Fruit fly (Drosophila melanogaster) whole organism, prepupa: ENCODE results near the gene Ras85D.
A peak's percentile ranks its signal among the peaks of the same experiment; 100 is the strongest.

Source experiments
- Blimp-1 ChIP-seq: fragments of 200-800 bp; sonication (Bioruptor generic); optimal IDR thresholded peaks from 3 replicates; lab custom pipeline; 2017; ENCODE audit warnings: missing biosample characterization, missing genetic modification characterization, mild to moderate bottlenecking, moderate library complexity, missing genetic modification reagents
- CG10631 ChIP-seq: fragments of 200-800 bp; sonication (Bioruptor generic); optimal IDR thresholded peaks from 2 replicates; lab custom pipeline; 2016; ENCODE audit warnings: missing biosample characterization, missing genetic modification characterization
- CG10669 ChIP-seq: fragments of 200-800 bp; sonication (Bioruptor generic); optimal IDR thresholded peaks from 3 replicates; lab custom pipeline; 2018; ENCODE audit warnings: missing biosample characterization, mild to moderate bottlenecking, missing genetic modification characterization, moderate library complexity
- CG11294 ChIP-seq: fragments of 200-800 bp; sonication (Bioruptor generic); IDR thresholded peaks from 2 replicates; pipeline ENCODE4 v1.3.6; 2022; ENCODE audit warnings: missing biosample characterization, missing genetic modification characterization
- CG11762 ChIP-seq: fragments of 200-800 bp; sonication (Bioruptor generic); optimal IDR thresholded peaks from 3 replicates; lab custom pipeline; 2016; ENCODE audit warnings: missing biosample characterization, missing genetic modification characterization; ENCODE audit not compliant: insufficient read depth
- CG1621 ChIP-seq: fragments of 200-800 bp; sonication (Bioruptor generic); optimal IDR thresholded peaks from 3 replicates; lab custom pipeline; 2018; ENCODE audit warnings: missing biosample characterization, mild to moderate bottlenecking, missing genetic modification characterization
- CG16779 ChIP-seq: fragments of 200-800 bp; sonication (Bioruptor generic); optimal IDR thresholded peaks from 3 replicates; lab custom pipeline; 2017; ENCODE audit warnings: missing biosample characterization, mild to moderate bottlenecking, missing genetic modification characterization
- CG3032 ChIP-seq: fragments of 200-800 bp; optimal IDR thresholded peaks from 2 replicates; lab custom pipeline; 2019; ENCODE audit warnings: missing biosample characterization, mild to moderate bottlenecking, missing genetic modification characterization, moderate library complexity
- CG31627 ChIP-seq: fragments of 200-800 bp; sonication (Bioruptor generic); optimal IDR thresholded peaks from 3 replicates; lab custom pipeline; 2016; ENCODE audit warnings: missing biosample characterization, missing genetic modification characterization
- CG32006 ChIP-seq: fragments of 200-800 bp; sonication (Bioruptor generic); optimal IDR thresholded peaks from 3 replicates; lab custom pipeline; 2017; ENCODE audit warnings: missing biosample characterization, mild to moderate bottlenecking, missing genetic modification characterization
- CG34406 ChIP-seq: fragments of 200-800 bp; sonication (Bioruptor generic); optimal IDR thresholded peaks from 3 replicates; lab custom pipeline; 2016; ENCODE audit warnings: missing biosample characterization, missing genetic modification characterization
- CG3919 ChIP-seq: fragments of 200-800 bp; sonication (Bioruptor generic); optimal IDR thresholded peaks from 3 replicates; lab custom pipeline; 2016; ENCODE audit warnings: missing biosample characterization, missing genetic modification characterization
- CG4318 ChIP-seq: fragments of 200-800 bp; sonication (Bioruptor generic); optimal IDR thresholded peaks from 3 replicates; lab custom pipeline; 2017; ENCODE audit warnings: missing biosample characterization, mild to moderate bottlenecking, missing genetic modification characterization
- CG6163 ChIP-seq: fragments of 200-800 bp; sonication (Bioruptor generic); IDR thresholded peaks from 3 replicates; pipeline ENCODE4 v1.3.6; 2022; ENCODE audit warnings: missing biosample characterization, missing genetic modification characterization
- CG6276 ChIP-seq: fragments of 200-800 bp; sonication (Bioruptor generic); optimal IDR thresholded peaks from 2 replicates; lab custom pipeline; 2017; ENCODE audit warnings: missing biosample characterization, mild to moderate bottlenecking, missing genetic modification characterization
- CG6792 ChIP-seq: fragments of 200-800 bp; sonication (Bioruptor generic); optimal IDR thresholded peaks from 3 replicates; lab custom pipeline; 2016; ENCODE audit warnings: missing biosample characterization, missing genetic modification characterization
- CG6808 ChIP-seq: fragments of 200-800 bp; sonication (Bioruptor generic); optimal IDR thresholded peaks from 3 replicates; lab custom pipeline; 2017; ENCODE audit warnings: missing biosample characterization, missing genetic modification characterization, mild to moderate bottlenecking, moderate library complexity, missing genetic modification reagents
- CG8119 ChIP-seq: fragments of 200-800 bp; sonication (Bioruptor generic); IDR thresholded peaks from 3 replicates; pipeline ENCODE4 v1.3.6; 2022; ENCODE audit warnings: missing biosample characterization, missing genetic modification characterization
- CG8319 ChIP-seq: fragments of 200-800 bp; sonication (Bioruptor generic); optimal IDR thresholded peaks from 3 replicates; lab custom pipeline; 2016; ENCODE audit warnings: missing biosample characterization, missing genetic modification characterization
- CG8632 ChIP-seq: fragments of 200-800 bp; sonication (Bioruptor generic); optimal IDR thresholded peaks from 3 replicates; lab custom pipeline; 2016; ENCODE audit warnings: missing biosample characterization, missing genetic modification characterization
- CG9139 ChIP-seq: fragments of 200-800 bp; sonication (Bioruptor generic); optimal IDR thresholded peaks from 3 replicates; lab custom pipeline; 2017; ENCODE audit warnings: missing biosample characterization, mild to moderate bottlenecking, missing genetic modification characterization
- Eip93F ChIP-seq: fragments of 200-800 bp; sonication (Bioruptor generic); optimal IDR thresholded peaks from 2 replicates; lab custom pipeline; 2016; ENCODE audit warnings: missing biosample characterization, mild to moderate bottlenecking, missing genetic modification characterization
- Ets21C ChIP-seq: fragments of 200-800 bp; sonication (Bioruptor generic); optimal IDR thresholded peaks from 3 replicates; lab custom pipeline; 2016; ENCODE audit warnings: missing biosample characterization, missing genetic modification characterization
- Ets96B ChIP-seq: fragments of 200-800 bp; optimal IDR thresholded peaks from 2 replicates; lab custom pipeline; 2019; ENCODE audit warnings: missing biosample characterization, mild to moderate bottlenecking, missing genetic modification characterization, moderate library complexity
- Gug ChIP-seq: fragments of 200-800 bp; sonication (Bioruptor generic); IDR thresholded peaks from 2 replicates; pipeline ENCODE4 v1.3.6; 2022; ENCODE audit warnings: missing biosample characterization, missing genetic modification characterization
- Hr39 ChIP-seq: fragments of 200-800 bp; sonication (Bioruptor generic); optimal IDR thresholded peaks from 2 replicates; lab custom pipeline; 2016; ENCODE audit warnings: missing biosample characterization, missing genetic modification characterization
- Hr4 ChIP-seq: fragments of 200-800 bp; sonication (Bioruptor generic); optimal IDR thresholded peaks from 3 replicates; lab custom pipeline; 2016; ENCODE audit warnings: missing biosample characterization, missing genetic modification characterization
- Lpt ChIP-seq: fragments of 200-800 bp; sonication (Bioruptor generic); optimal IDR thresholded peaks from 3 replicates; lab custom pipeline; 2016; ENCODE audit warnings: missing biosample characterization, missing genetic modification characterization
- Met ChIP-seq: fragments of 200-800 bp; sonication (Bioruptor generic); optimal IDR thresholded peaks from 3 replicates; lab custom pipeline; 2016; ENCODE audit warnings: missing biosample characterization, missing genetic modification characterization
- OdsH ChIP-seq: fragments of 200-800 bp; sonication (Bioruptor generic); optimal IDR thresholded peaks from 3 replicates; lab custom pipeline; 2016; ENCODE audit warnings: missing biosample characterization, missing genetic modification characterization
- Smox ChIP-seq: fragments of 200-800 bp; sonication (Bioruptor generic); optimal IDR thresholded peaks from 3 replicates; lab custom pipeline; 2016; ENCODE audit warnings: missing biosample characterization, missing genetic modification characterization
- Sox102F ChIP-seq: fragments of 200-800 bp; sonication (Bioruptor generic); optimal IDR thresholded peaks from 2 replicates; lab custom pipeline; 2016; ENCODE audit warnings: missing biosample characterization, mild to moderate bottlenecking, missing genetic modification characterization
- Sox14 ChIP-seq: fragments of 200-800 bp; sonication (Bioruptor generic); optimal IDR thresholded peaks from 3 replicates; lab custom pipeline; 2016; ENCODE audit warnings: missing biosample characterization, missing genetic modification characterization
- achi ChIP-seq: fragments of 200-800 bp; sonication (Bioruptor generic); optimal IDR thresholded peaks from 3 replicates; lab custom pipeline; 2016; ENCODE audit warnings: missing biosample characterization, missing genetic modification characterization
- acj6 ChIP-seq: fragments of 200-800 bp; sonication (Bioruptor generic); optimal IDR thresholded peaks from 3 replicates; lab custom pipeline; 2016; ENCODE audit warnings: missing biosample characterization, missing genetic modification characterization
- dac ChIP-seq: fragments of 200-800 bp; sonication (Bioruptor generic); optimal IDR thresholded peaks from 2 replicates; lab custom pipeline; 2017; ENCODE audit warnings: missing biosample characterization, mild to moderate bottlenecking, missing genetic modification characterization
- eg ChIP-seq: fragments of 200-800 bp; sonication (Bioruptor generic); IDR thresholded peaks from 3 replicates; pipeline ENCODE4 v1.3.6; 2022; ENCODE audit warnings: missing biosample characterization, missing genetic modification characterization
- esn ChIP-seq: fragments of 200-800 bp; sonication (Bioruptor generic); optimal IDR thresholded peaks from 2 replicates; lab custom pipeline; 2016; ENCODE audit warnings: missing biosample characterization, mild to moderate bottlenecking, missing genetic modification characterization, moderate library complexity
- fd59A ChIP-seq: fragments of 200-800 bp; sonication (Bioruptor generic); optimal IDR thresholded peaks from 2 replicates; lab custom pipeline; 2017; ENCODE audit warnings: missing biosample characterization, mild to moderate bottlenecking, missing genetic modification characterization, missing genetic modification reagents
- lz ChIP-seq: fragments of 200-800 bp; sonication (Bioruptor generic); optimal IDR thresholded peaks from 3 replicates; lab custom pipeline; 2016; ENCODE audit warnings: missing biosample characterization, missing genetic modification characterization
- net ChIP-seq: fragments of 200-800 bp; sonication (Bioruptor generic); optimal IDR thresholded peaks from 3 replicates; lab custom pipeline; 2016; ENCODE audit warnings: missing biosample characterization, missing genetic modification characterization
- salr ChIP-seq, 2 experiments: fragments of 200-800 bp; sonication (Bioruptor generic); optimal IDR thresholded peaks; 3 replicates each; lab custom pipeline; 2016 to 2018; ENCODE audit warnings: missing biosample characterization in 2 of 2, missing genetic modification characterization in 2 of 2, mild to moderate bottlenecking in 1 of 2
- ss ChIP-seq, 2 experiments: fragments of 200-800 bp; sonication (Bioruptor generic); optimal IDR thresholded peaks; 2 replicates in 1 of 2; 3 replicates in 1 of 2; lab custom pipeline; 2017 to 2018; ENCODE audit warnings: mild to moderate bottlenecking in 2 of 2, missing biosample characterization in 2 of 2, missing genetic modification characterization in 2 of 2, moderate library complexity in 1 of 2
- svp ChIP-seq: fragments of 200-800 bp; sonication (Bioruptor generic); peaks from one replicate; lab custom pipeline; 2016; ENCODE audit warnings: missing biosample characterization, missing genetic modification characterization
- topi ChIP-seq: fragments of 200-800 bp; sonication (Bioruptor generic); optimal IDR thresholded peaks from 3 replicates; lab custom pipeline; 2016; ENCODE audit warnings: missing biosample characterization, missing genetic modification characterization
- vri ChIP-seq: fragments of 200-800 bp; sonication (Bioruptor generic); optimal IDR thresholded peaks from 3 replicates; lab custom pipeline; 2016; ENCODE audit warnings: missing biosample characterization, mild to moderate bottlenecking, missing genetic modification characterization

Gene Ras85D

DNA sequence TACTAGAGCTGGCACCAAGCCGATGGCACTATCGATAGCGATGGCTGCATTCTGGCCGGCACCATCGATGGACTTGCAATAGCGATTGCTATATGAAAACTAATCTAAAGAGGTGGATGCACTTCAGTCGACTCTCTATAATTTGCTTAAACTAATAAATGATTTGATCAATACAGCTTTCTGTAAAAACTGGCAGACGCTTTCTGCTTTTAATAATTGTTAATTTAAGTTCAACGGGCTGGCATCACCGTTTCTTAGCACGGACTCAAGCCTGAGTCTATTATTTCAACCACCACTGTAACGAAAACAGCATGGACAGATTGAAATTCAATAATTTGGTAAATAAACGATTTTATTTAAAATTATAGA is at the start of gene Ras85D, which contains the start of gene Rlb1 (continued):
- TF ChIP-seq CG6792 (GFP tag; lab: Kevin White, UChicago) (peak; percentile 35), Hr4 (GFP tag; lab: Kevin White, UChicago) (no peak), eg (GFP tag; lab: Robert Waterston, UW) (no peak), Sox102F (no peak), CG9139 (GFP tag; lab: Kevin White, UChicago) (no peak), esn (GFP tag; lab: Kevin White, UChicago) (peak; percentile 73), CG31627 (peak; percentile 84)

dm6 chr3R:9561121-9561520 is 48.3 kb upstream of the Ras85D start:
- TF ChIP-seq CG6163 (GFP tag; lab: Robert Waterston, UW) = 0 out of 3 replicates have a peak, but pooled peaks have one; percentile 7
- TF ChIP-seq CG16779 (tag; lab: Kevin White, UChicago) = no peak

- TF ChIP-seq Sox102F = no peak
- TF ChIP-seq dac (GFP tag; lab: Kevin White, UChicago) = no peak
- TF ChIP-seq ss (GFP tag; optimal IDR thresholded peaks at IDR 0.05; lab: Kevin White, UChicago) = no peak
- no peak for TF ChIP-seq CG8319 (GFP tag; lab: Kevin White, UChicago)
- TF ChIP-seq lz (GFP tag; lab: Kevin White, UChicago) = peak; percentile 78
- no peak for TF ChIP-seq Eip93F (GFP tag; lab: Kevin White, UChicago)
- TF ChIP-seq CG10669 (GFP tag; lab: Kevin White, UChicago) = no peak
- no peak for TF ChIP-seq Met (GFP tag; lab: Kevin White, UChicago)
- TF ChIP-seq CG32006 (GFP tag; lab: Kevin White, UChicago) = no peak
- TF ChIP-seq fd59A = no peak
- peak; percentile 41 for TF ChIP-seq Ets96B
- TF ChIP-seq CG11762 (GFP tag; lab: Kevin White, UChicago) = no peak
- TF ChIP-seq CG8632 (GFP tag; lab: Kevin White, UChicago) = no peak
- peak; percentile 31 for TF ChIP-seq Blimp-1 (GFP tag; lab: Kevin White, UChicago)
- peak; percentile 68 for TF ChIP-seq CG3032 (tag; lab: Kevin White, UChicago)
- peak; percentile 82 for TF ChIP-seq CG31627
- no peak; the same call in 1 of the 2 replicates for TF ChIP-seq Gug (GFP tag; lab: Robert Waterston, UW)
- TF ChIP-seq Lpt (GFP tag; lab: Kevin White, UChicago) = no peak
- no peak for TF ChIP-seq CG9139 (GFP tag; lab: Kevin White, UChicago)
- no peak for TF ChIP-seq Hr4 (GFP tag; lab: Kevin White, UChicago)
- TF ChIP-seq topi (GFP tag; lab: Kevin White, UChicago) = peak; percentile 67
- TF ChIP-seq Hr39 (GFP tag; lab: Kevin White, UChicago) = peak; percentile 75
- TF ChIP-seq Ets21C (GFP tag; lab: Kevin White, UChicago) = no peak
- TF ChIP-seq CG10631 (GFP tag; lab: Kevin White, UChicago) = peak; percentile 72
- TF ChIP-seq salr (GFP tag; optimal IDR thresholded peaks at IDR 0.05; lab: Kevin White, UChicago) = no peak
- peak; percentile 58 for TF ChIP-seq CG1621
- peak; percentile 67 for TF ChIP-seq CG3919
- peak; percentile 41 for TF ChIP-seq CG34406 (GFP tag; lab: Kevin White, UChicago)
- peak; percentile 78 for TF ChIP-seq Sox14 (GFP tag; lab: Kevin White, UChicago)
- 0 out of 3 replicates have a peak, but pooled peaks have one; percentile 36 for TF ChIP-seq CG8119
- no peak for TF ChIP-seq svp (GFP tag; lab: Kevin White, UChicago)
- TF ChIP-seq CG6163 (GFP tag; lab: Robert Waterston, UW) = 0 out of 3 replicates have a peak, but pooled peaks have one; percentile 36
- peak; percentile 73 for TF ChIP-seq esn (GFP tag; lab: Kevin White, UChicago)
- peak; percentile 58 for TF ChIP-seq achi (GFP tag; lab: Kevin White, UChicago)
- peak; percentile 67 for TF ChIP-seq acj6 (GFP tag; lab: Kevin White, UChicago)
- no peak for TF ChIP-seq CG6276 (GFP tag; lab: Kevin White, UChicago)
- TF ChIP-seq net = no peak
- no peak for TF ChIP-seq CG4318 (GFP tag; lab: Kevin White, UChicago)
- peak; percentile 52 for TF ChIP-seq vri (GFP tag; lab: Kevin White, UChicago)
- TF ChIP-seq CG16779 (tag; lab: Kevin White, UChicago) = no peak
- TF ChIP-seq OdsH (GFP tag; lab: Kevin White, UChicago) = no peak
- no peak for TF ChIP-seq CG11294 (GFP tag; lab: Robert Waterston, UW)
- no peak for TF ChIP-seq CG6808
- no peak for TF ChIP-seq Smox (GFP tag; lab: Kevin White, UChicago)
Observed at dm6 chr3R:9559413-9560014, 46.6 kb upstream of the Ras85D start, which contains the start of the genes AP-1mu and MBD-like. Gene AP-1mu, minus strand, starts transcription at chr3R:9559525. Gene MBD-like, plus strand, starts transcription at chr3R:9559760.
